Fruit fly (Drosophila melanogaster) whole organism: ENCODE data around the gene CG15023.

ENCODE experiments used
- CG8478 ChIP-seq: fragments of >200 bp; optimal IDR thresholded peaks from 2 replicates; lab custom pipeline; 2018; ENCODE audit warnings: inconsistent platforms
- Dll ChIP-seq: fragments of >200 bp; optimal IDR thresholded peaks from 2 replicates; lab custom pipeline; 2017
- EcR ChIP-seq, 2 experiments: fragments of >200 bp; optimal IDR thresholded peaks; 2 replicates each; lab custom pipeline; 2017; ENCODE audit warnings: missing biosample characterization in 2 of 2, missing genetic modification characterization in 2 of 2, missing genetic modification reagents in 2 of 2
- psq ChIP-seq: fragments of >200 bp; optimal IDR thresholded peaks from 2 replicates; lab custom pipeline; 2017
- usp ChIP-seq: fragments of >200 bp; optimal IDR thresholded peaks from 2 replicates; lab custom pipeline; 2017; ENCODE audit warnings: missing biosample characterization, missing genetic modification characterization, mixed read lengths

DNA sequence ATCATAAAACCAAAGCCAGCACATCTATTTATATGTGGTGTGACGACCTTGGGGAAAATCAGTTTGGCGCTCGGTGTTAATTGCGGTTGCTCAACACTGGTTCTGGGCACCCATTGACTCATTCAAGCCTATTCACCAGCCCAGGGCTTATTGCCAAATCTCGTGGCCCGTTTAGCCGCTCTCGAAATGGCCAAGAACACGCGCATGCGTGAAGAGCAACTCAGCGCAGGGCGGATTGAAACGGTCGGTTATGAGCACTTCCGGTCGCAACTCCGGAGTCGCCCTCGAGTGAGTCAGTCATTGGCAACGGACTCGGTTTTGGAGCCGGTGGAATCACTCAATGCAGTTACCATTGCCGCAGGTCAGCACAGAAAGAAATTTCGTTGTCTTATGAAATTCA lies 28.2 kb upstream of the CG15023 start:
- TF ChIP-seq psq (no peak), CG8478 (lab: Kevin White, UChicago) (no peak), usp (GFP tag; lab: Kevin White, UChicago) (no peak), Dll (lab: Kevin White, UChicago) (no peak), EcR (GFP tag; optimal IDR thresholded peaks at IDR 0.05; lab: Kevin White, UChicago) (no peak)
